Fruit fly (Drosophila melanogaster) whole organism, prepupa: ENCODE measurements around the gene CG32971.

Source experiments
- CG11294 ChIP-seq: fragments of 200-800 bp; sonication (Bioruptor generic); IDR thresholded peaks from 2 replicates; pipeline ENCODE4 v1.3.6; 2022; ENCODE audit warnings: missing biosample characterization, missing genetic modification characterization
- CG3032 ChIP-seq: fragments of 200-800 bp; optimal IDR thresholded peaks from 2 replicates; lab custom pipeline; 2019; ENCODE audit warnings: missing biosample characterization, mild to moderate bottlenecking, missing genetic modification characterization, moderate library complexity
- CG6792 ChIP-seq: fragments of 200-800 bp; sonication (Bioruptor generic); optimal IDR thresholded peaks from 3 replicates; lab custom pipeline; 2016; ENCODE audit warnings: missing biosample characterization, missing genetic modification characterization
- Eip75B ChIP-seq: fragments of 200-800 bp; sonication (Bioruptor generic); optimal IDR thresholded peaks from 3 replicates; lab custom pipeline; 2016; ENCODE audit warnings: missing biosample characterization, missing genetic modification characterization
- Eip78C ChIP-seq: fragments of 200-800 bp; sonication (Bioruptor generic); peaks from one replicate; lab custom pipeline; 2016; ENCODE audit warnings: missing biosample characterization, missing genetic modification characterization
- Hr38 ChIP-seq: sonication (Bioruptor generic); optimal IDR thresholded peaks from 2 replicates; lab custom pipeline; 2016; ENCODE audit warnings: missing biosample characterization, missing genetic modification characterization
- Hr4 ChIP-seq: fragments of 200-800 bp; sonication (Bioruptor generic); optimal IDR thresholded peaks from 3 replicates; lab custom pipeline; 2016; ENCODE audit warnings: missing biosample characterization, missing genetic modification characterization
- Met ChIP-seq: fragments of 200-800 bp; sonication (Bioruptor generic); optimal IDR thresholded peaks from 3 replicates; lab custom pipeline; 2016; ENCODE audit warnings: missing biosample characterization, missing genetic modification characterization
- Sox15 ChIP-seq: fragments of 200-800 bp; sonication (Bioruptor generic); optimal IDR thresholded peaks from 3 replicates; lab custom pipeline; 2016; ENCODE audit warnings: missing biosample characterization, missing genetic modification characterization
- pdm3 ChIP-seq: fragments of 200-800 bp; sonication (Bioruptor generic); optimal IDR thresholded peaks from 3 replicates; lab custom pipeline; 2016; ENCODE audit warnings: missing biosample characterization, missing genetic modification characterization
- salr ChIP-seq, 2 experiments: fragments of 200-800 bp; sonication (Bioruptor generic); optimal IDR thresholded peaks; 3 replicates each; lab custom pipeline; 2016 to 2018; ENCODE audit warnings: missing biosample characterization in 2 of 2, missing genetic modification characterization in 2 of 2, mild to moderate bottlenecking in 1 of 2
- spab ChIP-seq: fragments of 200-800 bp; sonication (Bioruptor generic); optimal IDR thresholded peaks from 2 replicates; lab custom pipeline; 2017; ENCODE audit warnings: missing biosample characterization, mild to moderate bottlenecking, missing genetic modification characterization, missing genetic modification reagents

DNA sequence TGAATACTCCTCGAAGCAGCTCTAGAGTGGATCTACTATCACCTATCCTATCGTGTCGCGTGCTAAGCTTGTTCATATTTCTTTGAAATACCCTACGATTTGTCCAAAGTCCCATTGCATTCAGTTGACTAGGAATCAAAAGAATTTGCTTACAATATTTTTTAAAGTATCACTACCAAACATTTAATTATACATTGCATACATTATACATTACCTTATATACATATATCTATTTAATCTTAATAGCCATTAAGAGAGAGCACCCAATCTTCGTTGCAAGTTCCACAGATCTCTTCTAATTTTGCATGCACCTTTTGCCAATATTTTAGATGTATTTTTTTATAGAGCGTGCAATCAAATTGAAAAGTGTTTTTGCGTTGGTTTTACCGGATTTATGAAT, 44.0 kb downstream of the CG32971 start:
- no peak for TF ChIP-seq Met (GFP tag; lab: Kevin White, UChicago)
- TF ChIP-seq CG3032 (tag; lab: Kevin White, UChicago) = no peak
- peak; percentile 1 for TF ChIP-seq pdm3
- no peak for TF ChIP-seq CG6792
- no peak for TF ChIP-seq Hr38
- TF ChIP-seq Eip75B (GFP tag; lab: Kevin White, UChicago) = no peak
- TF ChIP-seq Eip78C (GFP tag; lab: Kevin White, UChicago) = no peak
- peak; percentile 81 for TF ChIP-seq Hr4 (GFP tag; lab: Kevin White, UChicago)
- TF ChIP-seq Sox15 (GFP tag; lab: Kevin White, UChicago) = no peak
- TF ChIP-seq CG11294 = no peak
- no peak for TF ChIP-seq spab (GFP tag; lab: Kevin White, UChicago)
- TF ChIP-seq salr (GFP tag; optimal IDR thresholded peaks at IDR 0.05; lab: Kevin White, UChicago) = peak in 1 of 2 experiments; percentile 40
